Worm (Caenorhabditis elegans): ENCODE measurements around the gene F49H12.2.

Gene F49H12.2

DNA sequence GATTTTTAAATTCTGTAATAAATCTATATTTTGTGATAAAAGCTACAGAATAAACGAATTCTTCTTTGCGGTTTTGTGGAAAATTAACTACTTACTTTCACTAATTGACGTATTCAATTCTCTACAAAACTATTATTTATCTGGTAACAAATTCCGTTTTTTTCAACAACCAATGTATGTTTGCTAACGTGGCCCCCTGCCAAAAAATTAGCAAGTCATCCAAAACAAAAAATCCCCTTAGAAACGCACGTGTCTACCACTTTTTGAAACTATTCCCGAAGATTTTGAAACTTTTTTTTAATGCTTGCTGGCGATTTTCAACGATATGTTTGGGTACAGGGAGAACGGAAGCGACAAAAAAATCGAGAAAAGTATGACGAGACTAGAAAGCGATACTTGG lies at the start of gene F49H12.2:
Gene F49H12.2 (plus strand): TSS at position 301 of the 400 bp plus-strand sequence.
- TF ChIP-seq unc-62 (GFP tag; optimal IDR thresholded peaks at IDR 0.05), result no peak

DNA sequence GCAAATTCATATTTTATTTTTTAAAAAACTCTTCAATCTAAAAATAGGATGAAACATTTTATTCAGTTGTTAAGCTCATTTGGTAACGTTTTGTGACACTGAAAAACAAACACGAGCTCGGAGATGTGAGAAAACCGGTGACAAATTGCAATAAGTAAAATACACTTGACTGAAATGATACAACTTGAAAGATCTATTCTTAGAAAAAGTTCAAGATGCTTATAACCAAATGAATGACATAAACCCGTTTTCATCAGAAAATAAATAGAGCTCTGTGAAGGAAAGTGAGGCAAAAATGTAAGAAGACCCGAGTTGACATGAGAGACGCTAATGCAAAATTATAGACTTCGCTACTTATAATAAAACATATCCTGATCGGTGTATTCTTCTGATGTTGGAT lies 45.7 kb upstream of the F49H12.2 start, which contains the start of gene smex-2:
Gene smex-2 (minus strand): TSS at position 101 of the 400 bp plus-strand sequence.
- TF ChIP-seq unc-62 (GFP tag; optimal IDR thresholded peaks at IDR 0.05), result no peak

- no peak for TF ChIP-seq unc-62 (GFP tag; optimal IDR thresholded peaks at IDR 0.05)
Observed at ce11 chrX:2040877-2041276, 44.2 kb upstream of the F49H12.2 start.

DNA sequence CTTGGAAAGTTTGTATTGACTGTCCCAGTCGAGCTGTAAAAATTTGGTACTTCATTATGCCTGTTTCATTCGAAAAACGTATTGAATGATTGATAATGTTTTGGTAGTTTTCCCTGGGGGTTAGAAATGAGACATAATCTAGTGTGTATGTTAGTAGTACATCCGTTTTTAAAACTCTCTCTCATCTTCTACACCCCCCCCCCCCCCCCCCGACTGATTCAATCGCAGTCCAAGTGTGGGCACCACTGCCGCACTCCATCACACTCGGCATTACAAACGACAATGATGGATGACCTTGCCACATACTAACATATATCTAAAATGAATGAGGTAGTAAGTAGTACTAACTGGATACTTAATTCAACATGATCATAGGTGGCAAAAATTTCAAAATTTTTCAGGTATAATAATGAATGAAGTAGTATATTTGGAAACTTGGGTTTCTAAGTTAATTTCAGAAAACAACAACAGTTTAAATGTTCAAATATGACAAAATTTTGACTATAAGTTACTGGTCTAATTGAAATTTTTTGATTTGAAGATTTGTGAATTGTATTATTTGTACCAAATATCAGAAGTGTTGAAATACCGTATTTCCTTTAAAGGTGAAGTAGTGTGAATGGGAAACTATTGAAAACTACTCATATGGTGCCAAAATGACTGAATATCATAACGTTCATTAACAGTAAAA lies 43.5 kb upstream of the F49H12.2 start:
- TF ChIP-seq unc-62 (GFP tag; optimal IDR thresholded peaks at IDR 0.05), result no peak

DNA sequence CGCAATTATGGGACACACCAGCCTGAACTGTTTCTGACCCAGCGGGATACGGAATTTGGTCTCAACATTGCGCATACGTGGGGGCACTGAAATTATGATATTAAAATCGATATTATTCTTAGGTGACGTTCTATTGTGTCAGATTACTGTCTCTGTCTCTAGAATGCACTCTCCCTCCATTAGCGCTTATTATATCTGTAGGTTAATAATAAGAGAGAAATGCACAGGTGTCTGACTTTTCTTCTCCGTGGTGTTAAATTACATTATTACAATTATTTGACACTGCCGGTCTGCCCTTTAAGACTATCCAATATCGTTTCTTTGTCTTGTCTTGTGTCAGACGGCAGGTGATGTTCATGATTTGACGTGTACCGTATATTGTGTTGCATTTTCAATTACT lies 42.5 kb upstream of the F49H12.2 start:
- TF ChIP-seq unc-62 (GFP tag; optimal IDR thresholded peaks at IDR 0.05), result no peak

- TF ChIP-seq unc-62 (GFP tag; optimal IDR thresholded peaks at IDR 0.05), result no peak
Observed at ce11 chrX:2043224-2043623, 41.9 kb upstream of the F49H12.2 start.

DNA sequence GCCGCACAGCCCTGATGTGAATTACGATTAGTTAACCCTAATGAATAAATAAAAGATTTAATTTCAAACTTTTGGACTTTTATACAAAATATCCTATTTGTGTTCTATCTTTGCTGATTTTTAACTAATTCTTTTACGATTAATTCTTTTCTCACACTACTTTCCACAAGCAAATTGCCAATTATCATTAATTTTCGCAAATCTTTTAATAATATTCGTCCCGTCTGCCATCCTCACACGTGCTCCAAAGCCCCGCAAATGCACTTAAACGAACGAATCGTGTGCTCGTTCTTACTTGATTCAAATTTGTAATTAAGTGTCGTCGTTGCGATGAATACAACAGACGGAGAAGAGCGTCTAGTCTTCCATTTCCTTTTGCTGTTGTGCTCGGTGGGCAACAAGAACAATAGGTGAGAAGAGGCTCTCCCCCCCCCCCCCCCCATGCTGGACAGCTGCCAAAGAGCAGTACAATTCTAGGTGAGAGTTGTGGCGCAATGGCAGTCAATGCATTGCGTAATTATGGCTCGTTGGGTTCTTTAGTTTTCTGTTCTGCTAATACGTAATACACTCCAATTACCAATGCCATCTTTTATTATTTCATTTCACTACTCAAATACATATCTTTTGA lies 40.4 kb upstream of the F49H12.2 start:
- TF ChIP-seq unc-62 (GFP tag; optimal IDR thresholded peaks at IDR 0.05), result no peak

ce11 chrX:2045603-2046002 lies 39.5 kb upstream of the F49H12.2 start:
- no peak for TF ChIP-seq unc-62 (GFP tag; optimal IDR thresholded peaks at IDR 0.05)

ce11 chrX:2046124-2046722 lies 38.9 kb upstream of the F49H12.2 start, which contains the start of gene igcm-4:
igcm-4 (minus strand) TSS chrX:2046360.
- no peak for TF ChIP-seq unc-62 (GFP tag; optimal IDR thresholded peaks at IDR 0.05)

ce11 chrX:2047208-2047946 lies 37.7 kb upstream of the F49H12.2 start:
- no peak for TF ChIP-seq unc-62 (GFP tag; optimal IDR thresholded peaks at IDR 0.05)

DNA sequence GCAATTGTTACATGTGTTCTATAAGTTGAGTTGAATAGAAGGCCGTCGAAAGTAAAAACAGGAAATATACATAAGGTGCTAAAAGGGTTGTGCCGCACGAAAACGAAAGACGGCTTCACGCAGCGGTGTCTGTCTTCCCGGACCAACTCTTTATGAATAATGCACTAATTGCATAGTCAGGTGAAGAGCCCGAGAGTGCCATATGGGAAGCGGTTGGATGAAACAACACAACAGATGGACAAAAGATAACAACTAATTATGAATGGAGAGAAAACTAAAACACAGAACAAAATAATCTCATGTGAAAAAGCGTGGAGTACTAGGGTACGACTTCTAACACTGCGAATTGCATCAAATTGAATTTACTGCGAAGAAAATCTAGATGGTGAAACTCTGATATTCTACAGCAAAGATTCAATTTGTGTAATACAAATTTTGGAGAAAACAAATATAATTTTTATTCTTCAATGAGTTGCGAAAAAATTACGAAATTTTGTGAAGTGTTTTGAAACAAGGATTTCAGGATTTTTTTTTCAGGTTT lies 36.2 kb upstream of the F49H12.2 start:
- no peak for TF ChIP-seq unc-62 (GFP tag; optimal IDR thresholded peaks at IDR 0.05)

DNA sequence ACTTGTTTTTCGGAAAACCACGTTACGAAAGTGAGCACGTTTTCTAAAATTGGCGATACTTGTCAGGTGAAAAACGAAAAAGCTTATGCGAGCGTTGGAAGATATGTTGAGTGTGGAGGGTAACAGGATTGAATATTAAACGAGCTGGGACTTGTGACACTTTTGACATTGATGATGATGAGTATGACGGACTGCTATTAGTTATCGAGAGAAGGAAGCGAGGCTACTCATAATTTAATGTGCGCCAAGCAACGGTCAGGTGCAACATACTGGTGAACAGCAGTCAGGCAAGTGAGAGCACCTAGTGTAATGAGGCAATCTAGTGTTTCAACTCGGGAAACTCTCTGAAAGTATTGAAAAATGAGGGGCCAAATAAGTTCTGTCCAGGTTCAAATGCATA lies 34.9 kb upstream of the F49H12.2 start:
- TF ChIP-seq unc-62 (GFP tag; optimal IDR thresholded peaks at IDR 0.05), result no peak

DNA sequence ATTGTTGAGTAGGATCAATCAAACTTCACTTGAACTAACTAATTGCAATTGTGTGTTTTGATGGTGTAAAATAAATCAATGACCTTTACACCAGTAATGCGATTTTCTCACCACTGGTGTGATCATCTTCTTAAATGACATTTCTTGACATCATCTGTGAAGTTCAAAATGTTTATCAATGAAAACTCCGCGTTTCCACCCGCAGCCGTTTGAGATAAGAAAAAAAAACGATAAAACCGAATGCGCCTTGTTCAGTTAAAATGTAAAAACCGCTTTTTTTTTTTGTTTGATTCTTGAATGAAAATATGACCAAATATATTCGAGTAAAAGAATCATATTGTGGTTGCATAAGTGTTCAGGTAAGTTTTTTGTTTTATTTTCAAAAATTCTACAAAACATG lies 33.5 kb upstream of the F49H12.2 start, which contains the start of gene Y102A11A.1:
Gene Y102A11A.1 (plus strand): TSS at position 223 of the 400 bp plus-strand sequence.
- TF ChIP-seq unc-62 (GFP tag; optimal IDR thresholded peaks at IDR 0.05), result no peak

- TF ChIP-seq unc-62 (GFP tag; optimal IDR thresholded peaks at IDR 0.05), result no peak
Observed at ce11 chrX:2064730-2065129, 20.4 kb upstream of the F49H12.2 start, which contains the start of gene F49H12.7. F49H12.7 (plus strand) TSS chrX:2065030.

- TF ChIP-seq unc-62 (GFP tag; optimal IDR thresholded peaks at IDR 0.05), result no peak
Observed at ce11 chrX:2068294-2068693, 16.8 kb upstream of the F49H12.2 start.
